Fruit fly (Drosophila melanogaster) whole organism, embryonic: ENCODE measurements around the gene Snx27.

Experiments used
- Adf1 ChIP-seq: fragments of 200-800 bp; sonication (Bioruptor generic); IDR thresholded peaks from 2 replicates; pipeline ENCODE4 v1.3.6; 2022; ENCODE audit warnings: missing biosample characterization, missing genetic modification characterization
- BEAF-32 ChIP-seq: fragments of 200-800 bp; sonication (Bioruptor generic); optimal IDR thresholded peaks from 3 replicates; lab custom pipeline; 2017; ENCODE audit warnings: missing biosample characterization, missing genetic modification characterization, mild to moderate bottlenecking, moderate library complexity, missing genetic modification reagents
- Bgb ChIP-seq: fragments of 200-800 bp; sonication (Bioruptor generic); IDR thresholded peaks from 2 replicates; pipeline ENCODE4 v1.3.6; 2022; ENCODE audit warnings: missing biosample characterization, missing genetic modification characterization; ENCODE audit not compliant: partially characterized antibody
- CG10147 ChIP-seq: fragments of 200-800 bp; sonication (Bioruptor generic); optimal IDR thresholded peaks from 2 replicates; lab custom pipeline; 2019; ENCODE audit warnings: missing biosample characterization, mild to moderate bottlenecking, missing genetic modification characterization, moderate library complexity
- CG10543 ChIP-seq: fragments of 200-800 bp; sonication (Bioruptor generic); optimal IDR thresholded peaks from 3 replicates; lab custom pipeline; 2017; ENCODE audit warnings: missing biosample characterization, mild to moderate bottlenecking, missing genetic modification characterization, moderate library complexity
- CG12219 ChIP-seq: fragments of 200-800 bp; sonication (Bioruptor generic); optimal IDR thresholded peaks from 3 replicates; lab custom pipeline; 2018; ENCODE audit warnings: missing biosample characterization, mild to moderate bottlenecking, missing genetic modification characterization
- CG1233 ChIP-seq: fragments of 200-800 bp; sonication (Bioruptor generic); optimal IDR thresholded peaks from 4 replicates; lab custom pipeline; 2018; ENCODE audit warnings: missing biosample characterization, mild to moderate bottlenecking, missing genetic modification characterization
- CG13775 ChIP-seq: fragments of 200-800 bp; sonication (Bioruptor generic); optimal IDR thresholded peaks from 3 replicates; lab custom pipeline; 2017; ENCODE audit warnings: missing biosample characterization, mild to moderate bottlenecking, missing genetic modification characterization
- CG14441 ChIP-seq: fragments of 200-800 bp; sonication (Bioruptor generic); IDR thresholded peaks from 2 replicates; pipeline ENCODE4 v1.3.6; 2022; ENCODE audit warnings: missing biosample characterization, missing genetic modification characterization
- CG14667 ChIP-seq: fragments of 200-800 bp; sonication (Bioruptor generic); IDR thresholded peaks from 2 replicates; pipeline ENCODE4 v1.3.6; 2022; ENCODE audit warnings: missing biosample characterization, missing genetic modification characterization
- CG18476 ChIP-seq: fragments of 200-800 bp; sonication (Bioruptor generic); optimal IDR thresholded peaks from 2 replicates; lab custom pipeline; 2016; ENCODE audit warnings: missing biosample characterization, mild to moderate bottlenecking, missing genetic modification characterization
- CG2678 ChIP-seq: fragments of 200-800 bp; sonication (Bioruptor generic); optimal IDR thresholded peaks from 3 replicates; lab custom pipeline; 2019; ENCODE audit warnings: missing biosample characterization, mild to moderate bottlenecking, missing genetic modification characterization, moderate library complexity
- CG31388 ChIP-seq: fragments of 200-800 bp; sonication (Bioruptor generic); optimal IDR thresholded peaks from 2 replicates; lab custom pipeline; 2016; ENCODE audit warnings: missing biosample characterization, missing genetic modification characterization
- CG33557 ChIP-seq: fragments of 200-800 bp; sonication (Bioruptor generic); optimal IDR thresholded peaks from 2 replicates; lab custom pipeline; 2019; ENCODE audit warnings: missing biosample characterization, mild to moderate bottlenecking, missing genetic modification characterization, moderate library complexity
- CG6254 ChIP-seq: fragments of 200-800 bp; sonication (Bioruptor generic); optimal IDR thresholded peaks from 3 replicates; lab custom pipeline; 2017; ENCODE audit warnings: mild to moderate bottlenecking, missing biosample characterization, missing genetic modification reagents, missing genetic modification characterization
- CG7963 ChIP-seq: fragments of 200-800 bp; sonication (Bioruptor generic); IDR thresholded peaks from 3 replicates; pipeline ENCODE4 v1.3.6; 2022; ENCODE audit warnings: missing biosample characterization, missing genetic modification characterization; ENCODE audit not compliant: partially characterized antibody
- CG9817 ChIP-seq: fragments of 200-800 bp; sonication (Bioruptor generic); optimal IDR thresholded peaks from 2 replicates; lab custom pipeline; 2018; ENCODE audit warnings: missing biosample characterization, mild to moderate bottlenecking, missing genetic modification characterization, moderate library complexity
- D19B ChIP-seq: fragments of 200-800 bp; sonication (Bioruptor generic); optimal IDR thresholded peaks from 2 replicates; lab custom pipeline; 2017; ENCODE audit warnings: missing biosample characterization, mild to moderate bottlenecking, missing genetic modification characterization
- Hey ChIP-seq: fragments of 200-800 bp; sonication (Bioruptor generic); optimal IDR thresholded peaks from 3 replicates; lab custom pipeline; 2018; ENCODE audit warnings: missing biosample characterization, mild to moderate bottlenecking, missing genetic modification characterization
- Hr78 ChIP-seq, 2 experiments: fragments of 200-800 bp in 1 of 2; fragments of >200 bp in 1 of 2; sonication (Bioruptor generic) in 1 of 2; optimal IDR thresholded peaks; 2 replicates each; lab custom pipeline; 2017 to 2019; ENCODE audit warnings: missing biosample characterization in 2 of 2, missing genetic modification characterization in 2 of 2, mild to moderate bottlenecking in 1 of 2, moderate library complexity in 1 of 2
- MESR4 ChIP-seq: fragments of 200-800 bp; sonication (Bioruptor generic); optimal IDR thresholded peaks from 2 replicates; lab custom pipeline; 2018; ENCODE audit warnings: missing biosample characterization, mild to moderate bottlenecking, missing genetic modification characterization, moderate library complexity
- Max ChIP-seq: fragments of 200-800 bp; sonication (Bioruptor generic); optimal IDR thresholded peaks from 2 replicates; lab custom pipeline; 2016; ENCODE audit warnings: missing biosample characterization, mild to moderate bottlenecking, missing genetic modification characterization
- Opbp ChIP-seq: fragments of 200-800 bp; sonication (Bioruptor generic); IDR thresholded peaks from 3 replicates; pipeline ENCODE4 v1.3.6; 2022; ENCODE audit warnings: missing biosample characterization, missing genetic modification characterization; ENCODE audit not compliant: partially characterized antibody
- Sox100B ChIP-seq: fragments of 200-800 bp; sonication (Bioruptor generic); optimal IDR thresholded peaks from 3 replicates; lab custom pipeline; 2018; ENCODE audit warnings: missing biosample characterization, mild to moderate bottlenecking, missing genetic modification characterization
- Sry-δ ChIP-seq: fragments of 200-800 bp; sonication (Bioruptor generic); optimal IDR thresholded peaks from 2 replicates; lab custom pipeline; 2016; ENCODE audit warnings: missing biosample characterization, missing genetic modification characterization
- Xrp1 ChIP-seq: fragments of 200-800 bp; sonication (Bioruptor generic); IDR thresholded peaks from 2 replicates; pipeline ENCODE4 v1.3.6; 2022; ENCODE audit warnings: missing biosample characterization, missing genetic modification characterization
- al ChIP-seq: fragments of 200-800 bp; sonication (Bioruptor generic); IDR thresholded peaks from 2 replicates; pipeline ENCODE4 v1.3.6; 2022; ENCODE audit warnings: missing biosample characterization, missing genetic modification characterization
- ato ChIP-seq: fragments of 200-800 bp; sonication (Bioruptor generic); IDR thresholded peaks from 2 replicates; pipeline ENCODE4 v1.3.6; 2022; ENCODE audit warnings: missing biosample characterization, missing genetic modification characterization; ENCODE audit not compliant: partially characterized antibody
- chif ChIP-seq, 2 experiments: fragments of 200-800 bp; sonication (Bioruptor generic); optimal IDR thresholded peaks; 3 replicates each; lab custom pipeline; 2016; ENCODE audit warnings: missing biosample characterization in 2 of 2, missing genetic modification characterization in 2 of 2
- chn ChIP-seq: fragments of 200-800 bp; sonication (Bioruptor generic); optimal IDR thresholded peaks from 2 replicates; lab custom pipeline; 2016; ENCODE audit warnings: missing biosample characterization, missing genetic modification characterization
- dan ChIP-seq: fragments of 200-800 bp; sonication (Bioruptor generic); IDR thresholded peaks from 2 replicates; pipeline ENCODE4 v1.3.6; 2022; ENCODE audit warnings: missing biosample characterization, missing genetic modification characterization
- fu2 ChIP-seq: fragments of 200-800 bp; sonication (Bioruptor generic); optimal IDR thresholded peaks from 2 replicates; lab custom pipeline; 2016; ENCODE audit warnings: missing biosample characterization, missing genetic modification characterization
- gsb ChIP-seq: fragments of 200-800 bp; sonication (Bioruptor generic); IDR thresholded peaks from 2 replicates; pipeline ENCODE4 v1.3.6; 2022; ENCODE audit warnings: missing biosample characterization, missing genetic modification characterization
- h ChIP-seq: fragments of >200 bp; optimal IDR thresholded peaks from 2 replicates; lab custom pipeline; 2017
- ham ChIP-seq: fragments of 200-800 bp; sonication (Bioruptor generic); IDR thresholded peaks from 2 replicates; pipeline ENCODE4 v1.3.6; 2022; ENCODE audit warnings: missing biosample characterization, missing genetic modification characterization
- kay ChIP-seq: fragments of 200-800 bp; sonication (Bioruptor generic); optimal IDR thresholded peaks from 2 replicates; lab custom pipeline; 2016; ENCODE audit warnings: missing biosample characterization, missing genetic modification characterization
- klu ChIP-seq: fragments of 200-800 bp; sonication (Bioruptor generic); IDR thresholded peaks from 2 replicates; pipeline ENCODE4 v1.3.6; 2022; ENCODE audit warnings: missing biosample characterization, missing genetic modification characterization
- lmd ChIP-seq: fragments of 200-800 bp; sonication (Bioruptor generic); IDR thresholded peaks from 2 replicates; pipeline ENCODE4 v1.3.6; 2022; ENCODE audit warnings: missing biosample characterization, missing genetic modification characterization
- org-1 ChIP-seq: fragments of 200-800 bp; sonication (Bioruptor generic); optimal IDR thresholded peaks from 2 replicates; lab custom pipeline; 2017; ENCODE audit warnings: missing biosample characterization, missing genetic modification characterization
- pum ChIP-seq: fragments of 200-800 bp; sonication (Bioruptor generic); optimal IDR thresholded peaks from 2 replicates; lab custom pipeline; 2016; ENCODE audit warnings: missing biosample characterization, missing genetic modification characterization
- sob ChIP-seq: fragments of 200-800 bp; sonication (Bioruptor generic); IDR thresholded peaks from 2 replicates; pipeline ENCODE4 v1.3.6; 2022; ENCODE audit warnings: missing biosample characterization, missing genetic modification characterization
- stwl ChIP-seq: fragments of 200-800 bp; sonication (Bioruptor generic); optimal IDR thresholded peaks from 3 replicates; lab custom pipeline; 2018; ENCODE audit warnings: missing biosample characterization, mild to moderate bottlenecking, missing genetic modification characterization, moderate library complexity
- tio ChIP-seq: fragments of 200-800 bp; sonication (Bioruptor generic); optimal IDR thresholded peaks from 2 replicates; lab custom pipeline; 2017; ENCODE audit warnings: missing biosample characterization, missing genetic modification characterization, inconsistent platforms
- tna ChIP-seq: fragments of 200-800 bp; sonication (Bioruptor generic); IDR thresholded peaks from 2 replicates; pipeline ENCODE4 v1.3.6; 2022; ENCODE audit warnings: missing biosample characterization, missing genetic modification characterization; ENCODE audit not compliant: partially characterized antibody
- unc-4 ChIP-seq: fragments of 200-800 bp; sonication (Bioruptor generic); IDR thresholded peaks from 2 replicates; pipeline ENCODE4 v1.3.6; 2022; ENCODE audit warnings: missing biosample characterization, missing genetic modification characterization; ENCODE audit not compliant: partially characterized antibody
- unpg ChIP-seq: fragments of 200-800 bp; sonication (Bioruptor generic); optimal IDR thresholded peaks from 3 replicates; lab custom pipeline; 2018; ENCODE audit warnings: missing biosample characterization, mild to moderate bottlenecking, missing genetic modification characterization, moderate library complexity
- zen ChIP-seq: fragments of 200-800 bp; sonication (Bioruptor generic); optimal IDR thresholded peaks from 3 replicates; lab custom pipeline; 2018; ENCODE audit warnings: missing biosample characterization, mild to moderate bottlenecking, missing genetic modification characterization, moderate library complexity

Snx27 gene

dm6 chrX:5746864-5747861 is 9.3 kb upstream of the Snx27 start, which contains the start of the genes IntS6 and Rtel1 (continued):
- TF ChIP-seq sob (GFP tag; lab: Robert Waterston, UW) (peak; percentile 91), ato (GFP tag; lab: Robert Waterston, UW) (no peak), Adf1 (GFP tag; lab: Robert Waterston, UW) (peak; percentile 73), dan (peak; percentile 77), pum (GFP tag; lab: Kevin White, UChicago) (peak; percentile 93), org-1 (peak; percentile 71), tio (GFP tag; lab: Kevin White, UChicago) (peak; percentile 89), chif (GFP tag; optimal IDR thresholded peaks at IDR 0.05; lab: Kevin White, UChicago) (peak; percentile 87 to 93), Max (GFP tag; lab: Kevin White, UChicago) (peak; percentile 87), ham (peak; percentile 83), CG18476 (GFP tag; lab: Kevin White, UChicago) (peak; percentile 87), kay (GFP tag; lab: Kevin White, UChicago) (peak; percentile 71), CG31388 (GFP tag; lab: Kevin White, UChicago) (peak; percentile 62), zen (tag; lab: Kevin White, UChicago) (peak; percentile 87), CG14441 (GFP tag; lab: Robert Waterston, UW) (peak; percentile 89), CG1233 (peak; percentile 88), CG6254 (GFP tag; lab: Kevin White, UChicago) (peak; percentile 43), Hey (tag; lab: Kevin White, UChicago) (peak; percentile 67), CG33557 (peak; percentile 87), CG14667 (GFP tag; lab: Robert Waterston, UW) (peak; percentile 82), CG7963 (peak; percentile 41; the same call in 1 of the 3 replicates), Hr78 (GFP tag; optimal IDR thresholded peaks at IDR 0.05; lab: Kevin White, UChicago) (peak in 1 of 2 experiments; percentile 59), lmd (GFP tag; lab: Robert Waterston, UW) (peak; percentile 93), CG10147 (GFP tag; lab: Kevin White, UChicago) (peak; percentile 87), D19B (GFP tag; lab: Kevin White, UChicago) (peak; percentile 71), unc-4 (no peak), Sry-δ (peak; percentile 65), Opbp (GFP tag; lab: Robert Waterston, UW) (0 out of 3 replicates have a peak, but pooled peaks have one; percentile 32), Bgb (GFP tag; lab: Robert Waterston, UW) (peak; percentile 44; the same call in 1 of the 2 replicates), Xrp1 (GFP tag; lab: Robert Waterston, UW) (peak; percentile 91), klu (GFP tag; lab: Robert Waterston, UW) (peak; percentile 86), CG13775 (GFP tag; lab: Kevin White, UChicago) (peak; percentile 86), MESR4 (GFP tag; lab: Kevin White, UChicago) (peak; percentile 40), tna (no peak), BEAF-32 (peak; percentile 58), CG12219 (GFP tag; lab: Kevin White, UChicago) (peak; percentile 89), chn (peak; percentile 87), Sox100B (peak; percentile 82), CG2678 (tag; lab: Kevin White, UChicago) (peak; percentile 94), unpg (GFP tag; lab: Kevin White, UChicago) (peak; percentile 93), h (no peak), CG10543 (GFP tag; lab: Kevin White, UChicago) (peak; percentile 90), stwl (tag; lab: Kevin White, UChicago) (no peak), CG9817 (tag; lab: Kevin White, UChicago) (peak; percentile 94), al (GFP tag; lab: Robert Waterston, UW) (peak; percentile 91), gsb (peak; percentile 75), fu2 (GFP tag; lab: Kevin White, UChicago) (peak; percentile 90)
